Worm (Caenorhabditis elegans) whole organism, late embryonic: ENCODE data around the gene ZK666.12.

Experiments
- C08G9.2 ChIP-seq: sonication (generic microtip); optimal IDR thresholded peaks from 2 replicates; lab custom pipeline; 2016; ENCODE audit warnings: mild to moderate bottlenecking, missing genetic modification characterization, moderate library complexity, missing compliant biosample characterization
- ama-1 ChIP-seq: fragments of 150-350 bp; optimal IDR thresholded peaks from 2 replicates; lab custom pipeline; 2014
- ceh-18 ChIP-seq: sonication (generic microtip); optimal IDR thresholded peaks from 2 replicates; lab custom pipeline; 2016; ENCODE audit warnings: missing genetic modification characterization, missing compliant biosample characterization
- ceh-30 ChIP-seq: fragments of 150-350 bp; optimal IDR thresholded peaks from 2 replicates; lab custom pipeline; 2014; ENCODE audit warnings: missing biosample characterization, missing genetic modification characterization
- fax-1 ChIP-seq: sonication (generic microtip); optimal IDR thresholded peaks from 2 replicates; lab custom pipeline; 2016; ENCODE audit warnings: missing genotype, missing genetic modification characterization, missing compliant biosample characterization
- fkh-10 ChIP-seq: fragments of 150-350 bp; optimal IDR thresholded peaks from 2 replicates; lab custom pipeline; 2014; ENCODE audit warnings: missing biosample characterization, missing genetic modification reagents, missing genetic modification characterization
- fkh-6 ChIP-seq: sonication (generic microtip); optimal IDR thresholded peaks from 2 replicates; lab custom pipeline; 2016; ENCODE audit warnings: missing genetic modification characterization, missing compliant biosample characterization
- gmeb-2 ChIP-seq: sonication (generic microtip); optimal IDR thresholded peaks from 2 replicates; lab custom pipeline; 2016; ENCODE audit warnings: missing genetic modification characterization, inconsistent platforms, missing compliant biosample characterization
- hlh-30 ChIP-seq: sonication (generic microtip); optimal IDR thresholded peaks from 2 replicates; lab custom pipeline; 2017; ENCODE audit warnings: antibody characterized with exemption, missing genetic modification characterization, missing compliant biosample characterization; ENCODE audit not compliant: insufficient read depth
- nfya-1 ChIP-seq: sonication (generic microtip); optimal IDR thresholded peaks from 2 replicates; lab custom pipeline; 2017; ENCODE audit warnings: missing genetic modification characterization, mild to moderate bottlenecking, missing compliant biosample characterization, antibody characterized with exemption, moderate library complexity
- nhr-11 ChIP-seq: fragments of 150-350 bp; optimal IDR thresholded peaks from 2 replicates; lab custom pipeline; 2014; ENCODE audit warnings: missing biosample characterization, missing genetic modification characterization
- pha-4 ChIP-seq: fragments of 150-350 bp; optimal IDR thresholded peaks from 2 replicates; lab custom pipeline; 2018; ENCODE audit warnings: missing biosample characterization, missing genetic modification reagents, missing genetic modification characterization
- ref-2 ChIP-seq: sonication (generic microtip); optimal IDR thresholded peaks from 2 replicates; lab custom pipeline; 2016; ENCODE audit warnings: missing genetic modification characterization, missing compliant biosample characterization
- unc-86 ChIP-seq: sonication (generic microtip); optimal IDR thresholded peaks from 2 replicates; lab custom pipeline; 2016; ENCODE audit warnings: missing genetic modification characterization, missing compliant biosample characterization

ce11 chrII:10479348-10479747 is 16.7 kb upstream of the ZK666.12 start, which contains the start of gene clec-59:
- TF ChIP-seq C08G9.2 (tag; lab: Kevin White, UChicago): no peak
- no peak for TF ChIP-seq ref-2 (tag; lab: Kevin White, UChicago)
- TF ChIP-seq gmeb-2 (tag; lab: Kevin White, UChicago): no peak
- no peak for TF ChIP-seq nfya-1 (tag; lab: Kevin White, UChicago)
- no peak for TF ChIP-seq fkh-6 (tag; lab: Kevin White, UChicago)
- TF ChIP-seq ceh-30 (tag; lab: Kevin White, UChicago): no peak
- no peak for TF ChIP-seq ama-1 (lab: Kevin White, UChicago)
- TF ChIP-seq unc-86 (tag; lab: Kevin White, UChicago): no peak
- TF ChIP-seq hlh-30 (tag; lab: Kevin White, UChicago): no peak
- no peak for TF ChIP-seq pha-4 (tag; lab: Kevin White, UChicago)
- TF ChIP-seq ceh-18: no peak
- no peak for TF ChIP-seq nhr-11 (tag; lab: Kevin White, UChicago)
- TF ChIP-seq fax-1 (tag; lab: Kevin White, UChicago): no peak
- TF ChIP-seq fkh-10 (GFP tag; lab: Kevin White, UChicago): no peak
